Fruit fly (Drosophila melanogaster) S2 (cell line): ENCODE measurements around the gene CG10357.

Source experiments
- CG8478 ChIP-seq: fragments of >200 bp; optimal IDR thresholded peaks from 2 replicates; lab custom pipeline; 2018
- CTCF ChIP-seq, 2 experiments: fragments of >200 bp; optimal IDR thresholded peaks; 2 replicates each; lab custom pipeline; 2018

DNA sequence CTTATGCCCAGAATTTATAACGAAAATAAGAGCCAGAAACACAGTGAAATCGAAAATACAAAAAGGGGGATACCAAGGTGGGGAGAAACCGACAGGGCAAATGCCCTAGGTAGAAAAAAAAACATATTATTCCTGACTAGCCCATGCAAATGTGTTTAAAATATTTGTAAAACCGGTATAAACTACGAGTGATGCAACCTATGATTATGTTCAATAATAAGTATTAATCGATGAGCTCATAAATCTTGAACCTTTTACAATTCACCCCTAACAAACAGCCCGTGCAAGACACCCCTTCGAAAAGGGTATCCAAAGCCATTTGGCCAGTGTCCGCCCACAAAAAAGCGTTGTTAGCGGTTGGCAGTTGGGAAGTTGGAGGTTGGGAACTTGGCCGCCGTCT is 42.7 kb downstream of the CG10357 start:
- TF ChIP-seq CG8478 (lab: Kevin White, UChicago) (no peak), CTCF (optimal IDR thresholded peaks at IDR 0.05; lab: Kevin White, UChicago) (no peak)
